Worm (Caenorhabditis elegans): ENCODE measurements around the gene cand-1.

ce11 chrV:16848498-16848897 is 45.8 kb downstream of the cand-1 start, which contains the start of the genes clec-36 and clec-26:
- TF ChIP-seq tbx-2 (tag; optimal IDR thresholded peaks at IDR 0.05) (no peak), R02D3.7 (tag; optimal IDR thresholded peaks at IDR 0.05) (no peak), ztf-4 (tag; optimal IDR thresholded peaks at IDR 0.05) (no peak), pha-4 (tag; optimal IDR thresholded peaks at IDR 0.05) (no peak), mdl-1 (tag; optimal IDR thresholded peaks at IDR 0.05) (no peak), nhr-11 (tag; optimal IDR thresholded peaks at IDR 0.05) (no peak), nhr-67 (tag; optimal IDR thresholded peaks at IDR 0.05) (no peak), elt-3 (tag; optimal IDR thresholded peaks at IDR 0.05) (no peak), ztf-11 (tag; optimal IDR thresholded peaks at IDR 0.05) (no peak), egl-27 (tag; optimal IDR thresholded peaks at IDR 0.05) (no peak), fkh-10 (GFP tag; optimal IDR thresholded peaks at IDR 0.05) (no peak), unc-62 (GFP tag; optimal IDR thresholded peaks at IDR 0.05) (no peak), ama-1 (optimal IDR thresholded peaks at IDR 0.05) (no peak)
